Fruit fly (Drosophila melanogaster) whole organism, embryonic: ENCODE measurements around the gene Syt12.

Experiments
- Ada2b ChIP-seq: fragments of 200-800 bp; sonication (Bioruptor generic); IDR thresholded peaks from 2 replicates; pipeline ENCODE4 v1.3.6; 2022; ENCODE audit warnings: missing biosample characterization, missing genetic modification characterization
- Aef1 ChIP-seq: fragments of 200-800 bp; sonication (Bioruptor generic); IDR thresholded peaks from 3 replicates; pipeline ENCODE4 v1.3.6; 2022; ENCODE audit warnings: missing biosample characterization, missing genetic modification characterization
- CG10274 ChIP-seq: fragments of 200-800 bp; sonication (Bioruptor generic); optimal IDR thresholded peaks from 3 replicates; lab custom pipeline; 2017; ENCODE audit warnings: missing biosample characterization, mild to moderate bottlenecking, missing genetic modification characterization
- CG10366 ChIP-seq: fragments of 200-800 bp; sonication (Bioruptor generic); IDR thresholded peaks from 2 replicates; pipeline ENCODE4 v1.3.6; 2022; ENCODE audit warnings: missing biosample characterization, missing genetic modification characterization
- CG10431 ChIP-seq: fragments of 200-800 bp; sonication (Bioruptor generic); optimal IDR thresholded peaks from 3 replicates; lab custom pipeline; 2018; ENCODE audit warnings: missing biosample characterization, mild to moderate bottlenecking, missing genetic modification characterization
- CG12071 ChIP-seq: fragments of 200-800 bp; sonication (Bioruptor generic); optimal IDR thresholded peaks from 3 replicates; lab custom pipeline; 2018; ENCODE audit warnings: missing biosample characterization, mild to moderate bottlenecking, missing genetic modification characterization
- CG12659 ChIP-seq: fragments of 200-800 bp; sonication (Bioruptor generic); optimal IDR thresholded peaks from 3 replicates; lab custom pipeline; 2017; ENCODE audit warnings: mild to moderate bottlenecking, missing biosample characterization, missing genetic modification reagents, missing genetic modification characterization
- CG1602 ChIP-seq: fragments of 200-800 bp; sonication (Bioruptor generic); optimal IDR thresholded peaks from 3 replicates; lab custom pipeline; 2016; ENCODE audit warnings: missing biosample characterization, missing genetic modification characterization
- CG16815 ChIP-seq: fragments of 200-800 bp; sonication (Bioruptor generic); optimal IDR thresholded peaks from 3 replicates; lab custom pipeline; 2017; ENCODE audit warnings: missing biosample characterization, mild to moderate bottlenecking, missing genetic modification characterization
- CG2199 ChIP-seq: fragments of 200-800 bp; sonication (Bioruptor generic); IDR thresholded peaks from 3 replicates; pipeline ENCODE4 v1.3.6; 2022; ENCODE audit warnings: missing biosample characterization, missing genetic modification characterization
- CG2889 ChIP-seq: fragments of 200-800 bp; sonication (Bioruptor generic); IDR thresholded peaks from 3 replicates; pipeline ENCODE4 v1.3.6; 2022; ENCODE audit warnings: missing biosample characterization, missing genetic modification characterization
- CG3163 ChIP-seq: fragments of 200-800 bp; sonication (Bioruptor generic); optimal IDR thresholded peaks from 3 replicates; lab custom pipeline; 2016; ENCODE audit warnings: missing biosample characterization, missing genetic modification characterization
- CG3407 ChIP-seq: fragments of 200-800 bp; sonication (Bioruptor generic); optimal IDR thresholded peaks from 2 replicates; lab custom pipeline; 2018; ENCODE audit warnings: missing biosample characterization, mild to moderate bottlenecking, missing genetic modification characterization
- CG3726 ChIP-seq: fragments of 200-800 bp; sonication (Bioruptor generic); IDR thresholded peaks from 3 replicates; pipeline ENCODE4, ENCODE4 v1.3.6; 2022; ENCODE audit warnings: missing biosample characterization, missing genetic modification characterization
- CG4282 ChIP-seq: fragments of 200-800 bp; sonication (Bioruptor generic); optimal IDR thresholded peaks from 2 replicates; lab custom pipeline; 2016; ENCODE audit warnings: missing biosample characterization, missing genetic modification characterization
- CG4360 ChIP-seq: fragments of 200-800 bp; sonication (Bioruptor generic); IDR thresholded peaks from 2 replicates; pipeline ENCODE4 v1.3.6; 2022; ENCODE audit warnings: missing biosample characterization, missing genetic modification characterization
- CG6654 ChIP-seq: fragments of 200-800 bp; sonication (Bioruptor generic); optimal IDR thresholded peaks from 2 replicates; lab custom pipeline; 2017; ENCODE audit warnings: missing biosample characterization, mild to moderate bottlenecking, missing genetic modification characterization
- CG7271 ChIP-seq: fragments of 200-800 bp; sonication (Bioruptor generic); optimal IDR thresholded peaks from 2 replicates; lab custom pipeline; 2018; ENCODE audit warnings: missing biosample characterization, mild to moderate bottlenecking, missing genetic modification characterization, moderate library complexity
- CG7987 ChIP-seq: fragments of 200-800 bp; sonication (Bioruptor generic); optimal IDR thresholded peaks from 2 replicates; lab custom pipeline; 2018; ENCODE audit warnings: missing biosample characterization, mild to moderate bottlenecking, missing genetic modification characterization, moderate library complexity
- CG8388 ChIP-seq: fragments of 200-800 bp; sonication (Bioruptor generic); optimal IDR thresholded peaks from 2 replicates; lab custom pipeline; 2019; ENCODE audit warnings: missing biosample characterization, mild to moderate bottlenecking, missing genetic modification characterization, moderate library complexity
- CG8765 ChIP-seq: fragments of 200-800 bp; sonication (Bioruptor generic); IDR thresholded peaks from 2 replicates; pipeline ENCODE4 v1.3.6; 2022; ENCODE audit warnings: missing biosample characterization, missing genetic modification characterization
- CG9727 ChIP-seq: fragments of 200-800 bp; sonication (Bioruptor generic); optimal IDR thresholded peaks from 3 replicates; lab custom pipeline; 2017; ENCODE audit warnings: missing biosample characterization, mild to moderate bottlenecking, missing genetic modification characterization
- CG9932 ChIP-seq: fragments of 200-800 bp; sonication (Bioruptor generic); IDR thresholded peaks from 2 replicates; pipeline ENCODE4 v1.3.6; 2022; ENCODE audit warnings: missing biosample characterization, missing genetic modification characterization
- Drgx ChIP-seq: fragments of 200-800 bp; sonication (Bioruptor generic); IDR thresholded peaks from 2 replicates; pipeline ENCODE4 v1.3.6; 2022; ENCODE audit warnings: missing biosample characterization, missing genetic modification characterization
- HHEX ChIP-seq: fragments of 200-800 bp; sonication (Bioruptor generic); optimal IDR thresholded peaks from 3 replicates; lab custom pipeline; 2017; ENCODE audit warnings: missing biosample characterization, mild to moderate bottlenecking, missing genetic modification characterization, missing genetic modification reagents
- Hr51 ChIP-seq, 2 experiments: fragments of 200-800 bp; sonication (Bioruptor generic); optimal IDR thresholded peaks; 2 replicates in 1 of 2; 3 replicates in 1 of 2; lab custom pipeline; 2016 to 2018; ENCODE audit warnings: missing biosample characterization in 2 of 2, missing genetic modification characterization in 2 of 2, mild to moderate bottlenecking in 1 of 2, moderate library complexity in 1 of 2
- Mad ChIP-seq: fragments of 200-800 bp; sonication (Bioruptor generic); optimal IDR thresholded peaks from 2 replicates; lab custom pipeline; 2016; ENCODE audit warnings: missing biosample characterization, missing genetic modification characterization
- Max ChIP-seq: fragments of 200-800 bp; sonication (Bioruptor generic); optimal IDR thresholded peaks from 2 replicates; lab custom pipeline; 2016; ENCODE audit warnings: missing biosample characterization, mild to moderate bottlenecking, missing genetic modification characterization
- Neu2 ChIP-seq: fragments of 200-800 bp; sonication (Bioruptor generic); optimal IDR thresholded peaks from 3 replicates; lab custom pipeline; 2016; ENCODE audit warnings: missing biosample characterization, missing genetic modification characterization, borderline replicate concordance
- Tbp ChIP-seq: fragments of >200 bp; optimal IDR thresholded peaks from 2 replicates; lab custom pipeline; 2018; ENCODE audit warnings: missing biosample characterization, missing genetic modification characterization
- ap ChIP-seq: fragments of 200-800 bp; sonication (Bioruptor generic); IDR thresholded peaks from 2 replicates; pipeline ENCODE4 v1.3.6; 2022; ENCODE audit warnings: missing biosample characterization, missing genetic modification characterization
- btn ChIP-seq: fragments of 200-800 bp; sonication (Bioruptor generic); optimal IDR thresholded peaks from 2 replicates; lab custom pipeline; 2016; ENCODE audit warnings: missing biosample characterization, missing genetic modification characterization
- caup ChIP-seq: fragments of 200-800 bp; sonication (Bioruptor generic); optimal IDR thresholded peaks from 3 replicates; lab custom pipeline; 2017; ENCODE audit warnings: missing biosample characterization, mild to moderate bottlenecking, missing genetic modification characterization, moderate library complexity; ENCODE audit not compliant: severe bottlenecking
- chinmo ChIP-seq: fragments of 200-800 bp; sonication (Bioruptor generic); IDR thresholded peaks from 4 replicates; pipeline ENCODE4 v1.3.6; 2022; ENCODE audit warnings: missing biosample characterization, missing genetic modification characterization; ENCODE audit not compliant: partially characterized antibody
- crol ChIP-seq: fragments of 200-800 bp; sonication (Bioruptor generic); IDR thresholded peaks from 2 replicates; pipeline ENCODE4 v1.3.6; 2022; ENCODE audit warnings: missing biosample characterization, missing genetic modification characterization
- dan ChIP-seq: fragments of 200-800 bp; sonication (Bioruptor generic); IDR thresholded peaks from 2 replicates; pipeline ENCODE4 v1.3.6; 2022; ENCODE audit warnings: missing biosample characterization, missing genetic modification characterization
- dysf ChIP-seq: fragments of 200-800 bp; sonication (Bioruptor generic); IDR thresholded peaks from 3 replicates; pipeline ENCODE4 v1.3.6; 2022; ENCODE audit warnings: missing biosample characterization, missing genetic modification characterization
- exex ChIP-seq: fragments of 200-800 bp; sonication (Bioruptor generic); optimal IDR thresholded peaks from 4 replicates; lab custom pipeline; 2018; ENCODE audit warnings: missing biosample characterization, mild to moderate bottlenecking, missing genetic modification characterization, moderate library complexity
- ftz-f1 ChIP-seq: fragments of 200-800 bp; sonication (Bioruptor generic); optimal IDR thresholded peaks from 2 replicates; lab custom pipeline; 2016; ENCODE audit warnings: missing biosample characterization, missing genetic modification characterization
- kah ChIP-seq: fragments of 200-800 bp; sonication (Bioruptor generic); optimal IDR thresholded peaks from 2 replicates; lab custom pipeline; 2018; ENCODE audit warnings: missing biosample characterization, mild to moderate bottlenecking, missing genetic modification characterization
- klu ChIP-seq: fragments of 200-800 bp; sonication (Bioruptor generic); IDR thresholded peaks from 2 replicates; pipeline ENCODE4 v1.3.6; 2022; ENCODE audit warnings: missing biosample characterization, missing genetic modification characterization
- otp ChIP-seq: fragments of 200-800 bp; sonication (Bioruptor generic); IDR thresholded peaks from 3 replicates; pipeline ENCODE4, ENCODE4 v1.3.6; 2022; ENCODE audit warnings: missing biosample characterization, missing genetic modification characterization
- sr ChIP-seq: fragments of 200-800 bp; sonication (Bioruptor generic); IDR thresholded peaks from 3 replicates; pipeline ENCODE4 v1.3.6; 2022; ENCODE audit warnings: missing biosample characterization, missing genetic modification characterization
- wor ChIP-seq: fragments of 200-800 bp; sonication (Bioruptor generic); IDR thresholded peaks from 2 replicates; pipeline ENCODE4 v1.3.6; 2022; ENCODE audit warnings: missing biosample characterization, missing genetic modification characterization

Syt12 gene

dm6 chrX:13323114-13323513 is 35.9 kb upstream of the Syt12 start (continued):
- TF ChIP-seq caup (GFP tag; lab: Kevin White, UChicago) (peak; percentile 48), CG3407 (GFP tag; lab: Kevin White, UChicago) (peak; percentile 19), ap (GFP tag; lab: Robert Waterston, UW) (no peak), Max (GFP tag; lab: Kevin White, UChicago) (peak; percentile 68), ftz-f1 (no peak), CG7271 (tag; lab: Kevin White, UChicago) (no peak), CG2889 (GFP tag; lab: Robert Waterston, UW) (no peak), btn (GFP tag; lab: Kevin White, UChicago) (peak; percentile 24)

dm6 chrX:13323526-13323925 is 35.5 kb upstream of the Syt12 start:
- TF ChIP-seq CG4360 (no peak), CG2199 (0 out of 3 replicates have a peak, but pooled peaks have one; percentile 12), exex (tag; lab: Kevin White, UChicago) (peak; percentile 29), CG3163 (GFP tag; lab: Kevin White, UChicago) (no peak), Ada2b (GFP tag; lab: Robert Waterston, UW) (no peak), kah (GFP tag; lab: Kevin White, UChicago) (no peak), CG12659 (GFP tag; lab: Kevin White, UChicago) (no peak), CG7987 (GFP tag; lab: Kevin White, UChicago) (no peak), wor (GFP tag; lab: Robert Waterston, UW) (0 out of 2 replicates have a peak, but pooled peaks have one; percentile 1), CG8765 (GFP tag; lab: Robert Waterston, UW) (no peak), CG8388 (GFP tag; lab: Kevin White, UChicago) (no peak), CG10431 (GFP tag; lab: Kevin White, UChicago) (no peak), sr (GFP tag; lab: Robert Waterston, UW) (no peak), chinmo (GFP tag; lab: Robert Waterston, UW) (0 out of 4 replicates have a peak, but pooled peaks have one; percentile 55), Mad (GFP tag; lab: Kevin White, UChicago) (no peak), CG6654 (GFP tag; lab: Kevin White, UChicago) (no peak), Tbp (GFP tag; lab: Kevin White, UChicago) (no peak), HHEX (GFP tag; lab: Kevin White, UChicago) (no peak), CG10366 (peak; percentile 4; the same call in 1 of the 2 replicates), otp (GFP tag; lab: Robert Waterston, UW) (no peak), Aef1 (GFP tag; lab: Robert Waterston, UW) (0 out of 3 replicates have a peak, but pooled peaks have one; percentile 3), dan (GFP tag; lab: Robert Waterston, UW) (no peak), CG9932 (GFP tag; lab: Robert Waterston, UW) (0 out of 2 replicates have a peak, but pooled peaks have one; percentile 2), CG12071 (GFP tag; lab: Kevin White, UChicago) (no peak), klu (GFP tag; lab: Robert Waterston, UW) (no peak), CG16815 (GFP tag; lab: Kevin White, UChicago) (no peak), crol (GFP tag; lab: Robert Waterston, UW) (peak; percentile 83)

dm6 chrX:13325310-13325709 is 33.7 kb upstream of the Syt12 start:
- peak; percentile 48 for TF ChIP-seq CG10274
- no peak for TF ChIP-seq CG4282 (GFP tag; lab: Kevin White, UChicago)
- no peak for TF ChIP-seq CG3726 (GFP tag; lab: Robert Waterston, UW)
- no peak for TF ChIP-seq CG9727 (GFP tag; lab: Kevin White, UChicago)
- TF ChIP-seq CG1602 (GFP tag; lab: Kevin White, UChicago) = no peak
- peak in 1 of 2 experiments; percentile 2 for TF ChIP-seq Hr51 (GFP tag; optimal IDR thresholded peaks at IDR 0.05; lab: Kevin White, UChicago)
- no peak for TF ChIP-seq Neu2
- peak; percentile 30; the same call in 1 of the 2 replicates for TF ChIP-seq Drgx (GFP tag; lab: Robert Waterston, UW)
- 0 out of 3 replicates have a peak, but pooled peaks have one; percentile 47 for TF ChIP-seq dysf (GFP tag; lab: Robert Waterston, UW)
